Fruit fly (Drosophila melanogaster) whole organism, embryonic: Measurements from ENCODE around the gene CG4593.

Experiments
- Abd-B ChIP-seq: fragments of 200-800 bp; sonication (Bioruptor generic); optimal IDR thresholded peaks from 2 replicates; lab custom pipeline; 2018; ENCODE audit warnings: missing biosample characterization, mild to moderate bottlenecking, missing genetic modification characterization, moderate library complexity
- B-H1 ChIP-seq: fragments of 200-800 bp; sonication (Bioruptor generic); IDR thresholded peaks from 3 replicates; pipeline ENCODE4 v1.3.6; 2022; ENCODE audit warnings: missing biosample characterization, missing genetic modification characterization
- CG11085 ChIP-seq: fragments of 200-800 bp; sonication (Bioruptor generic); IDR thresholded peaks from 2 replicates; pipeline ENCODE4 v1.3.6; 2022; ENCODE audit warnings: missing biosample characterization, missing genetic modification characterization
- CG13624 ChIP-seq: fragments of 200-800 bp; sonication (Bioruptor generic); optimal IDR thresholded peaks from 2 replicates; lab custom pipeline; 2016; ENCODE audit warnings: missing biosample characterization, missing genetic modification characterization
- CG14441 ChIP-seq: fragments of 200-800 bp; sonication (Bioruptor generic); IDR thresholded peaks from 2 replicates; pipeline ENCODE4 v1.3.6; 2022; ENCODE audit warnings: missing biosample characterization, missing genetic modification characterization
- CG15269 ChIP-seq: fragments of 200-800 bp; sonication (Bioruptor generic); optimal IDR thresholded peaks from 2 replicates; lab custom pipeline; 2018; ENCODE audit warnings: missing biosample characterization, mild to moderate bottlenecking, missing genetic modification characterization, moderate library complexity
- CG17385 ChIP-seq: fragments of 200-800 bp; sonication (Bioruptor generic); optimal IDR thresholded peaks from 3 replicates; lab custom pipeline; 2018; ENCODE audit warnings: missing biosample characterization, mild to moderate bottlenecking, missing genetic modification characterization
- CG17568 ChIP-seq: fragments of 200-800 bp; sonication (Bioruptor generic); optimal IDR thresholded peaks from 2 replicates; lab custom pipeline; 2018; ENCODE audit warnings: missing biosample characterization, mild to moderate bottlenecking, missing genetic modification characterization, moderate library complexity
- CG1792 ChIP-seq: fragments of 200-800 bp; sonication (Bioruptor generic); optimal IDR thresholded peaks from 2 replicates; lab custom pipeline; 2016; ENCODE audit warnings: missing biosample characterization, missing genetic modification characterization
- CG2199 ChIP-seq: fragments of 200-800 bp; sonication (Bioruptor generic); IDR thresholded peaks from 3 replicates; pipeline ENCODE4 v1.3.6; 2022; ENCODE audit warnings: missing biosample characterization, missing genetic modification characterization
- CG3065 ChIP-seq: fragments of 200-800 bp; sonication (Bioruptor generic); optimal IDR thresholded peaks from 2 replicates; lab custom pipeline; 2016; ENCODE audit warnings: missing biosample characterization, missing genetic modification characterization
- CG4820 ChIP-seq: fragments of 200-800 bp; sonication (Bioruptor generic); optimal IDR thresholded peaks from 3 replicates; lab custom pipeline; 2016; ENCODE audit warnings: missing biosample characterization, missing genetic modification characterization
- CG5953 ChIP-seq: fragments of 200-800 bp; sonication (Bioruptor generic); IDR thresholded peaks from 2 replicates; pipeline ENCODE4 v1.3.6; 2022; ENCODE audit warnings: missing biosample characterization, missing genetic modification characterization
- CG7987 ChIP-seq: fragments of 200-800 bp; sonication (Bioruptor generic); optimal IDR thresholded peaks from 2 replicates; lab custom pipeline; 2018; ENCODE audit warnings: missing biosample characterization, mild to moderate bottlenecking, missing genetic modification characterization, moderate library complexity
- CG8281 ChIP-seq: fragments of 200-800 bp; sonication (Bioruptor generic); optimal IDR thresholded peaks from 2 replicates; lab custom pipeline; 2018; ENCODE audit warnings: missing biosample characterization, mild to moderate bottlenecking, missing genetic modification characterization, moderate library complexity
- CG9817 ChIP-seq: fragments of 200-800 bp; sonication (Bioruptor generic); optimal IDR thresholded peaks from 2 replicates; lab custom pipeline; 2018; ENCODE audit warnings: missing biosample characterization, mild to moderate bottlenecking, missing genetic modification characterization, moderate library complexity
- Deaf1 ChIP-seq: fragments of 200-800 bp; optimal IDR thresholded peaks from 3 replicates; lab custom pipeline; 2019; ENCODE audit warnings: missing biosample characterization, mild to moderate bottlenecking, missing genetic modification characterization, moderate library complexity
- Dek ChIP-seq: fragments of 200-800 bp; sonication (Bioruptor generic); optimal IDR thresholded peaks from 3 replicates; lab custom pipeline; 2019; ENCODE audit warnings: missing biosample characterization, mild to moderate bottlenecking, missing genetic modification characterization, moderate library complexity
- Dip2 ChIP-seq: fragments of 200-800 bp; sonication (Bioruptor generic); IDR thresholded peaks from 2 replicates; pipeline ENCODE4 v1.3.6; 2022; ENCODE audit warnings: missing biosample characterization, missing genetic modification characterization
- HLHmδ ChIP-seq: fragments of 200-800 bp; sonication (Bioruptor generic); optimal IDR thresholded peaks from 2 replicates; lab custom pipeline; 2018; ENCODE audit warnings: missing biosample characterization, mild to moderate bottlenecking, missing genetic modification characterization, moderate library complexity
- Hmr ChIP-seq: fragments of 200-800 bp; sonication (Bioruptor generic); optimal IDR thresholded peaks from 3 replicates; lab custom pipeline; 2017; ENCODE audit warnings: mild to moderate bottlenecking, missing biosample characterization, missing genetic modification reagents, missing genetic modification characterization
- NK7.1 ChIP-seq: fragments of 200-800 bp; sonication (Bioruptor generic); optimal IDR thresholded peaks from 3 replicates; lab custom pipeline; 2016; ENCODE audit warnings: missing biosample characterization, missing genetic modification characterization
- Nf-YA ChIP-seq: fragments of 200-800 bp; sonication (Bioruptor generic); IDR thresholded peaks from 2 replicates; pipeline ENCODE4 v1.3.6; 2022; ENCODE audit warnings: missing biosample characterization, missing genetic modification characterization
- NfI ChIP-seq: fragments of 200-800 bp; sonication (Bioruptor generic); optimal IDR thresholded peaks from 3 replicates; lab custom pipeline; 2018; ENCODE audit warnings: missing biosample characterization, mild to moderate bottlenecking, missing genetic modification characterization, moderate library complexity
- Oli ChIP-seq: fragments of 200-800 bp; sonication (Bioruptor generic); optimal IDR thresholded peaks from 2 replicates; lab custom pipeline; 2018; ENCODE audit warnings: missing biosample characterization, mild to moderate bottlenecking, missing genetic modification characterization, moderate library complexity
- Sox100B ChIP-seq: fragments of 200-800 bp; sonication (Bioruptor generic); optimal IDR thresholded peaks from 3 replicates; lab custom pipeline; 2018; ENCODE audit warnings: missing biosample characterization, mild to moderate bottlenecking, missing genetic modification characterization
- Taf1 ChIP-seq: fragments of 200-800 bp; sonication (Bioruptor generic); IDR thresholded peaks from 2 replicates; pipeline ENCODE4 v1.3.6; 2022; ENCODE audit warnings: missing biosample characterization, missing genetic modification characterization
- YL-1 ChIP-seq: fragments of 200-800 bp; sonication (Bioruptor generic); optimal IDR thresholded peaks from 3 replicates; lab custom pipeline; 2017; ENCODE audit warnings: missing biosample characterization, mild to moderate bottlenecking, missing genetic modification characterization
- ase ChIP-seq: fragments of 200-800 bp; sonication (Bioruptor generic); IDR thresholded peaks from 3 replicates; pipeline ENCODE4 v1.3.6; 2022; ENCODE audit warnings: missing biosample characterization, missing genetic modification characterization
- bigmax ChIP-seq: fragments of 200-800 bp; sonication (Bioruptor generic); optimal IDR thresholded peaks from 2 replicates; lab custom pipeline; 2018; ENCODE audit warnings: missing biosample characterization, mild to moderate bottlenecking, missing genetic modification characterization
- bsh ChIP-seq, 2 experiments: fragments of 200-800 bp; sonication (Bioruptor generic); optimal IDR thresholded peaks; 2 replicates each; lab custom pipeline; 2017 to 2018; ENCODE audit warnings: mild to moderate bottlenecking in 2 of 2, missing biosample characterization in 2 of 2, missing genetic modification characterization in 2 of 2, moderate library complexity in 1 of 2
- dysf ChIP-seq: fragments of 200-800 bp; sonication (Bioruptor generic); IDR thresholded peaks from 3 replicates; pipeline ENCODE4 v1.3.6; 2022; ENCODE audit warnings: missing biosample characterization, missing genetic modification characterization
- ems ChIP-seq: fragments of 200-800 bp; sonication (Bioruptor generic); optimal IDR thresholded peaks from 3 replicates; lab custom pipeline; 2016; ENCODE audit warnings: missing biosample characterization, missing genetic modification characterization
- fd3F ChIP-seq: fragments of 200-800 bp; sonication (Bioruptor generic); optimal IDR thresholded peaks from 2 replicates; lab custom pipeline; 2018; ENCODE audit warnings: missing biosample characterization, mild to moderate bottlenecking, missing genetic modification characterization, moderate library complexity
- gsb ChIP-seq: fragments of 200-800 bp; sonication (Bioruptor generic); IDR thresholded peaks from 2 replicates; pipeline ENCODE4 v1.3.6; 2022; ENCODE audit warnings: missing biosample characterization, missing genetic modification characterization
- insv ChIP-seq, 2 experiments: fragments of 200-800 bp; sonication (Bioruptor generic); optimal IDR thresholded peaks; 3 replicates each; lab custom pipeline; 2016 to 2018; ENCODE audit warnings: missing biosample characterization in 2 of 2, missing genetic modification characterization in 2 of 2
- lab ChIP-seq: fragments of 200-800 bp; sonication (Bioruptor generic); optimal IDR thresholded peaks from 3 replicates; lab custom pipeline; 2017; ENCODE audit warnings: missing biosample characterization, missing genetic modification characterization, mild to moderate bottlenecking, moderate library complexity, missing genetic modification reagents
- luna ChIP-seq: fragments of 200-800 bp; sonication (Bioruptor generic); optimal IDR thresholded peaks from 2 replicates; lab custom pipeline; 2016; ENCODE audit warnings: missing biosample characterization, missing genetic modification characterization
- pnt ChIP-seq: fragments of 200-800 bp; sonication (Bioruptor generic); optimal IDR thresholded peaks from 3 replicates; lab custom pipeline; 2016; ENCODE audit warnings: missing biosample characterization, missing genetic modification characterization
- prd ChIP-seq, 3 experiments: fragments of >200 bp in 2 of 3; fragments of 200-800 bp in 1 of 3; sonication (Bioruptor generic) in 1 of 3; optimal IDR thresholded peaks in 2 of 3; IDR thresholded peaks in 1 of 3; 2 replicates in 2 of 3; 3 replicates in 1 of 3; pipeline versions ENCODE4 v1.3.6 to Lab custom; 2017 to 2022; ENCODE audit warnings: missing biosample characterization in 1 of 3, missing genetic modification characterization in 1 of 3
- ro ChIP-seq: fragments of 200-800 bp; sonication (Bioruptor generic); IDR thresholded peaks from 2 replicates; pipeline ENCODE4 v1.3.6; 2022; ENCODE audit warnings: missing biosample characterization, missing genetic modification characterization
- scrt ChIP-seq: fragments of 200-800 bp; sonication (Bioruptor generic); optimal IDR thresholded peaks from 2 replicates; lab custom pipeline; 2018; ENCODE audit warnings: missing biosample characterization, mild to moderate bottlenecking, missing genetic modification characterization, moderate library complexity
- seq ChIP-seq: fragments of 200-800 bp; sonication (Bioruptor generic); IDR thresholded peaks from 2 replicates; pipeline ENCODE4 v1.3.6; 2022; ENCODE audit warnings: missing biosample characterization, missing genetic modification characterization
- so ChIP-seq: fragments of 200-800 bp; sonication (Bioruptor generic); IDR thresholded peaks from 3 replicates; pipeline ENCODE4 v1.3.6; 2022; ENCODE audit warnings: missing biosample characterization, missing genetic modification characterization
- stwl ChIP-seq: fragments of 200-800 bp; sonication (Bioruptor generic); optimal IDR thresholded peaks from 3 replicates; lab custom pipeline; 2018; ENCODE audit warnings: missing biosample characterization, mild to moderate bottlenecking, missing genetic modification characterization, moderate library complexity
- unpg ChIP-seq: fragments of 200-800 bp; sonication (Bioruptor generic); optimal IDR thresholded peaks from 3 replicates; lab custom pipeline; 2018; ENCODE audit warnings: missing biosample characterization, mild to moderate bottlenecking, missing genetic modification characterization, moderate library complexity
- vvl ChIP-seq: fragments of 200-800 bp; sonication (Bioruptor generic); IDR thresholded peaks from 2 replicates; pipeline ENCODE4 v1.3.6; 2022; ENCODE audit warnings: missing biosample characterization, missing genetic modification characterization
- wek ChIP-seq: fragments of 200-800 bp; sonication (Bioruptor generic); optimal IDR thresholded peaks from 3 replicates; lab custom pipeline; 2018; ENCODE audit warnings: missing biosample characterization, mild to moderate bottlenecking, missing genetic modification characterization, moderate library complexity
- z ChIP-seq: fragments of 200-800 bp; sonication (Bioruptor generic); IDR thresholded peaks from 3 replicates; pipeline ENCODE4 v1.3.6; 2022; ENCODE audit warnings: missing biosample characterization, missing genetic modification characterization

Gene CG4593

DNA sequence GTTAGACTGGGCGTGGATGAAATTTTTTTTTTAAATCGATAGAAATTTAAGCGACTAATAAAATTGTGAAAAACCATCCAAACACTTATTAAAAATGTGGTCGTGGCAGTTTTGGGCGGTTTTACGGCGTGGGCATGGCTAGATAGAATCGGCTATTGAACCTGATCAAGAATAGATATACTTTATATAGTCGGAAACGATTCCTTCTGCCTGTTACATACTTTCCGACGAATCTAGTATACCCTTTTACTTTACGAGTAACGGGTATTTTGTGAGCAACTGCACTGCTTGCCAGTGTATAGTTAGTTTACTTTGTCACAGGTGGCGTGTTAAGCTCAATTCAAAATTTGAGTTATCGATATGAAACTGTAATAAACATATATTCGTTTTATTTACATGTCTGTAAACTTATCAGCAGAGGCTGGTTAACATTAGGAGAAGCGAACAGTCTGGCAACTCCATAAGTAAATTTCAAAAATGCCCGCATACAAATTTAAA lies 1.3 kb downstream of the CG4593 start (continued):
- peak; percentile 58 for TF ChIP-seq stwl (tag; lab: Kevin White, UChicago)
- no peak for TF ChIP-seq CG8281 (tag; lab: Kevin White, UChicago)
- no peak for TF ChIP-seq prd (optimal IDR thresholded peaks at IDR 0.05; lab: Kevin White, UChicago)
- TF ChIP-seq prd (GFP tag; IDR thresholded peaks at IDR 0.05; lab: Robert Waterston, UW) = peak; percentile 62
- TF ChIP-seq ems (GFP tag; lab: Kevin White, UChicago) = peak; percentile 16
- no peak for TF ChIP-seq ro (GFP tag; lab: Robert Waterston, UW)
- peak; percentile 5 for TF ChIP-seq CG17385
- TF ChIP-seq CG9817 = peak; percentile 26
- TF ChIP-seq CG3065 (GFP tag; lab: Kevin White, UChicago) = no peak
- TF ChIP-seq CG13624 (GFP tag; lab: Kevin White, UChicago) = peak; percentile 56
- TF ChIP-seq CG5953 (GFP tag; lab: Robert Waterston, UW) = no peak
- TF ChIP-seq CG2199 (GFP tag; lab: Robert Waterston, UW) = no peak; the same call in 2 of the 3 replicates
- peak; percentile 7 for TF ChIP-seq YL-1
- no peak for TF ChIP-seq CG1792 (GFP tag; lab: Kevin White, UChicago)
- TF ChIP-seq bsh (GFP tag; optimal IDR thresholded peaks at IDR 0.05; lab: Kevin White, UChicago) = peak in 1 of 2 experiments; percentile 36
- TF ChIP-seq seq (GFP tag; lab: Robert Waterston, UW) = no peak
- peak; percentile 17 for TF ChIP-seq NK7.1 (GFP tag; lab: Kevin White, UChicago)
- TF ChIP-seq dysf (GFP tag; lab: Robert Waterston, UW) = peak; percentile 57; the same call in 2 of the 3 replicates
- TF ChIP-seq Dek (tag; lab: Kevin White, UChicago) = peak; percentile 35
- peak; percentile 44 for TF ChIP-seq CG7987 (GFP tag; lab: Kevin White, UChicago)
- peak; percentile 93 for TF ChIP-seq Dip2 (GFP tag; lab: Robert Waterston, UW)
- peak; percentile 37 for TF ChIP-seq CG14441 (GFP tag; lab: Robert Waterston, UW)
- TF ChIP-seq Abd-B (GFP tag; lab: Kevin White, UChicago) = peak; percentile 48
- TF ChIP-seq CG17568 = no peak
- peak in 1 of 2 experiments; percentile 49 for TF ChIP-seq insv (GFP tag; optimal IDR thresholded peaks at IDR 0.05; lab: Kevin White, UChicago)
- no peak for TF ChIP-seq CG4820
- no peak for TF ChIP-seq bigmax (GFP tag; lab: Kevin White, UChicago)
- 0 out of 2 replicates have a peak, but pooled peaks have one; percentile 6 for TF ChIP-seq gsb
- TF ChIP-seq Hmr (GFP tag; lab: Kevin White, UChicago) = peak; percentile 63
- peak; percentile 4 for TF ChIP-seq luna (GFP tag; lab: Kevin White, UChicago)
- TF ChIP-seq CG15269 (tag; lab: Kevin White, UChicago) = peak; percentile 47
- peak; percentile 74 for TF ChIP-seq vvl (GFP tag; lab: Robert Waterston, UW)
- TF ChIP-seq Taf1 (GFP tag; lab: Robert Waterston, UW) = peak; percentile 15; the same call in 1 of the 2 replicates
- peak; percentile 14 for TF ChIP-seq Sox100B (GFP tag; lab: Kevin White, UChicago)
- peak; percentile 35; the same call in 1 of the 2 replicates for TF ChIP-seq Nf-YA (GFP tag; lab: Robert Waterston, UW)
- peak; percentile 30 for TF ChIP-seq unpg (GFP tag; lab: Kevin White, UChicago)
- TF ChIP-seq scrt (GFP tag; lab: Kevin White, UChicago) = no peak
- TF ChIP-seq lab (GFP tag; lab: Kevin White, UChicago) = peak; percentile 48
- peak; percentile 36; the same call in 1 of the 3 replicates for TF ChIP-seq so (GFP tag; lab: Robert Waterston, UW)
- peak; percentile 50; the same call in 1 of the 3 replicates for TF ChIP-seq ase (GFP tag; lab: Robert Waterston, UW)
- TF ChIP-seq Oli (tag; lab: Kevin White, UChicago) = no peak
- TF ChIP-seq z = no peak
- TF ChIP-seq pnt = peak; percentile 30
- no peak for TF ChIP-seq HLHmδ (GFP tag; lab: Kevin White, UChicago)
- TF ChIP-seq Deaf1 (tag; lab: Kevin White, UChicago) = no peak
- TF ChIP-seq CG11085 (GFP tag; lab: Robert Waterston, UW) = peak; percentile 46; the same call in 1 of the 2 replicates
- TF ChIP-seq NfI (GFP tag; lab: Kevin White, UChicago) = peak; percentile 40
- TF ChIP-seq wek (GFP tag; lab: Kevin White, UChicago) = no peak
- no peak; the same call in 2 of the 3 replicates for TF ChIP-seq B-H1 (GFP tag; lab: Robert Waterston, UW)
- TF ChIP-seq fd3F (GFP tag; lab: Kevin White, UChicago) = no peak
